Worm (Caenorhabditis elegans): ENCODE measurements around the gene mai-1.

mai-1 gene

ce11 chrX:3094304-3094703, 22.1 kb downstream of the mai-1 start, which contains the start of gene wrt-2:
Gene wrt-2 (minus strand): TSS chrX:3094349.
- no peak for TF ChIP-seq ceh-16 (tag; optimal IDR thresholded peaks at IDR 0.05)
- TF ChIP-seq fkh-10 (GFP tag; optimal IDR thresholded peaks at IDR 0.05) = no peak
- TF ChIP-seq jun-1 (tag; optimal IDR thresholded peaks at IDR 0.05) = no peak
- TF ChIP-seq aly-2 (tag; optimal IDR thresholded peaks at IDR 0.05) = no peak
- TF ChIP-seq lin-15B (tag; optimal IDR thresholded peaks at IDR 0.05) = no peak
- no peak for TF ChIP-seq tbx-2 (tag; optimal IDR thresholded peaks at IDR 0.05)
- TF ChIP-seq ztf-4 (tag; optimal IDR thresholded peaks at IDR 0.05) = no peak
- no peak for TF ChIP-seq egl-27 (tag; optimal IDR thresholded peaks at IDR 0.05)
- no peak for TF ChIP-seq ZK546.5 (tag; optimal IDR thresholded peaks at IDR 0.05)

- TF ChIP-seq elt-3 (tag; optimal IDR thresholded peaks at IDR 0.05) = peak in 1 of 3 experiments; percentile 20
- TF ChIP-seq ZK546.5 (tag; optimal IDR thresholded peaks at IDR 0.05) = no peak
- TF ChIP-seq ama-1 (optimal IDR thresholded peaks at IDR 0.05) = peak; percentile 84
Measured at ce11 chrX:3092460-3092859, 23.9 kb downstream of the mai-1 start.

DNA sequence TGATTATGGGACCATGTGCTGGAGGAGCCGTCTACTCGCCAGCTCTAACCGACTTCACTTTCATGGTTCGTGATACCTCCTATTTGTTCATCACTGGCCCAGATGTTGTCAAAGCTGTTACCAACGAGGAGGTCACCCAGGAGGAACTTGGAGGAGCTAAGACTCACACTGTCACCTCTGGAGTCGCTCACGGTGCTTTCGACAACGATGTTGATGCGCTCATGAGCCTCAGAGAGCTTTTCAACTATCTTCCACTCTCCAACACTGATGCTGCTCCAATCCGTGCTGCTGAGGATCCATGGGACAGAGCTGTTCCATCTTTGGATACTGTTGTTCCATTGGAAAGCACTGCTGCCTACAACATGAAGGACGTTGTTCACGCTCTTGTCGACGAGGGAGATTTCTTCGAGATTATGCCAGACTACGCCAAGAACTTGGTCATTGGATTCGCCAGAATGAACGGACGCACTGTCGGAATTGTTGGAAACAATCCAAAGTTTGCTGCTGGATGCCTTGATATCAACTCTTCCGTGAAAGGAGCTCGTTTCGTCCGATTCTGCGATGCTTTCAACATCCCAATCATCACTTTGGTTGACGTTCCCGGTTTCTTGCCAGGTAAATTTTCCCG, 25.2 kb downstream of the mai-1 start:
- TF ChIP-seq ama-1 (optimal IDR thresholded peaks at IDR 0.05) (peak; percentile 33), mml-1 (tag; optimal IDR thresholded peaks at IDR 0.05) (no peak), ceh-9 (tag; optimal IDR thresholded peaks at IDR 0.05) (no peak), pha-4 (tag; optimal IDR thresholded peaks at IDR 0.05) (no peak), ceh-16 (tag; optimal IDR thresholded peaks at IDR 0.05) (no peak), nhr-23 (tag; optimal IDR thresholded peaks at IDR 0.05) (no peak)

DNA sequence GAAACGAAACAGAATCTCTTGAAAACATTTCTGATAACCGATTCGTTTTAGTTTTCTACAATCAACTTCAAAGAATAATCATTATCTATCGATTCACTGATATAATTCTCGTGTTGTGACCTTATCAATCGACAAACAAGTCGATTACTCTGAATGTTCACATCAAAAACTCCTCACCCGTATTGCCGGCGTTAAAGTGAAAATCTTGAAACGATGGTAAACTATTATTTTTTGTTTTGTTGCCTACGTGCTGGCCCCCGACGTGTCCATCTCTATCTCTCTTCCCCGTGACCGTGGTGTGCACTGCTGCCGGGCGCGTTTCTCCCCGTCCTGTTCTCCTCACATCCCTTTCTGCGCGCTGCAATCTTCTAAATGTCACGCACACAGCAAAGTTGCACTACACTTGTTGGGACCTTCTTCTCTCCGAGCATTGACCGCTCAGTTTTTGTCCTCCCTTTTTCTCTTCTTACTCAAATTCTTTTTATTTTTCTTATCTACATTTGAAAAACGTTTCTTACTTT, 26.4 kb downstream of the mai-1 start:
- TF ChIP-seq ZK546.5 (tag; optimal IDR thresholded peaks at IDR 0.05) (no peak), fkh-10 (GFP tag; optimal IDR thresholded peaks at IDR 0.05) (no peak), pqm-1 (tag; optimal IDR thresholded peaks at IDR 0.05) (peak; percentile 75), mdl-1 (tag; optimal IDR thresholded peaks at IDR 0.05) (peak; percentile 19), jun-1 (tag; optimal IDR thresholded peaks at IDR 0.05) (peak; percentile 16), ztf-4 (tag; optimal IDR thresholded peaks at IDR 0.05) (no peak), lin-39 (tag; optimal IDR thresholded peaks at IDR 0.05) (peak; percentile 93), pha-4 (tag; optimal IDR thresholded peaks at IDR 0.05) (peak; percentile 45), nhr-43 (tag; optimal IDR thresholded peaks at IDR 0.05; ENCODE audit: poor library complexity, severe bottlenecking) (peak; percentile 6), nhr-25 (tag; optimal IDR thresholded peaks at IDR 0.05) (no peak), ama-1 (optimal IDR thresholded peaks at IDR 0.05) (peak; percentile 55), tbx-2 (tag; optimal IDR thresholded peaks at IDR 0.05) (peak; percentile 24), ceh-28 (tag; optimal IDR thresholded peaks at IDR 0.05) (peak; percentile 53), mml-1 (tag; optimal IDR thresholded peaks at IDR 0.05) (peak; percentile 44), elt-2 (tag; optimal IDR thresholded peaks at IDR 0.05) (peak; percentile 93), nfya-1 (tag; optimal IDR thresholded peaks at IDR 0.05; ENCODE audit: insufficient read depth) (peak; percentile 43)

- TF ChIP-seq fkh-2 (tag; optimal IDR thresholded peaks at IDR 0.05) (no peak), hmg-11 (tag; optimal IDR thresholded peaks at IDR 0.05) (no peak), elt-1 (tag; optimal IDR thresholded peaks at IDR 0.05) (no peak), elt-3 (tag; optimal IDR thresholded peaks at IDR 0.05) (no peak), R02D3.7 (tag; optimal IDR thresholded peaks at IDR 0.05) (no peak), ama-1 (optimal IDR thresholded peaks at IDR 0.05) (no peak), ceh-9 (tag; optimal IDR thresholded peaks at IDR 0.05) (no peak), elt-2 (tag; optimal IDR thresholded peaks at IDR 0.05) (no peak), ceh-28 (tag; optimal IDR thresholded peaks at IDR 0.05) (no peak)
Measured at ce11 chrX:3089423-3089822, 27.0 kb downstream of the mai-1 start, which contains the start of gene pccb-1. Gene pccb-1 (plus strand): TSS chrX:3089549.

DNA sequence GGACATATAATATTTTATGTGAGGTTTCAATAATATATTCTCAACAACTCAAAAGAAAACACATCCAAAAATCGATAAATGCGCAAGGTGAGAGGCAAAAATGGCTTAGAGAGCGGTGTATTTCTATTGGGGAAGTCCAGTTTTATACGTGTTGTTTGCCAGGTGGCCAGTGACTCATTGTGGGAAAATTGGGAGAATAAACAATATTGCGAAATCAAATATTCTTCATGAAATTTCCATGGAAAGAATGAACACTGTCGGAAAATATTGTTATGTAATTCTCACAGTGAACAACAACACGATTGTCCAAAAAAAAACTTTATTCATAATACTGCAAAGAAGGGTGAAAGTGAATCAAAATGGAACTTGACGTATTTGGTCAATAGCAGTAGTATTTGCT, 28.7 kb downstream of the mai-1 start:
- TF ChIP-seq ceh-28 (tag; optimal IDR thresholded peaks at IDR 0.05) (peak; percentile 35), pha-4 (tag; optimal IDR thresholded peaks at IDR 0.05) (peak; percentile 27), elt-3 (tag; optimal IDR thresholded peaks at IDR 0.05) (no peak)

ce11 chrX:3087245-3087644, 29.1 kb downstream of the mai-1 start, which contains the start of gene F52E4.5:
Gene F52E4.5 (minus strand): TSS chrX:3087345.
- TF ChIP-seq ztf-4 (tag; optimal IDR thresholded peaks at IDR 0.05) (no peak), nhr-25 (tag; optimal IDR thresholded peaks at IDR 0.05) (no peak), fkh-10 (GFP tag; optimal IDR thresholded peaks at IDR 0.05) (no peak)
